Worm (Caenorhabditis elegans) whole organism, early embryonic: ENCODE measurements around the gene gln-3.
A peak's percentile ranks its signal among the peaks of the same experiment; 100 is the strongest.
"Not testable (repeated sequence)": the region's sequence is repeated elsewhere in the genome, so short reads cannot be mapped to it uniquely, and the experiment has no call there.

Experiments
- B0310.2 ChIP-seq: sonication (generic microtip); optimal IDR thresholded peaks from 2 replicates; lab custom pipeline; 2016; ENCODE audit warnings: mild to moderate bottlenecking, missing genetic modification characterization, missing compliant biosample characterization
- aly-1 ChIP-seq: sonication (generic microtip); optimal IDR thresholded peaks from 2 replicates; lab custom pipeline; 2016; ENCODE audit warnings: missing genetic modification characterization, missing compliant biosample characterization
- ama-1 ChIP-seq: fragments of 150-350 bp; optimal IDR thresholded peaks from 2 replicates; lab custom pipeline; 2014
- ets-7 ChIP-seq: sonication (generic microtip); optimal IDR thresholded peaks from 2 replicates; lab custom pipeline; 2016; ENCODE audit warnings: missing genotype, missing genetic modification characterization, missing compliant biosample characterization
- flt-1 ChIP-seq: fragments of 200-800 bp; sonication (Bioruptor generic); IDR thresholded peaks from 2 replicates; pipeline ENCODE4 v1.3.6; 2022; ENCODE audit warnings: missing genetic modification characterization, missing compliant biosample characterization
- hmbx-1 ChIP-seq: sonication (generic microtip); optimal IDR thresholded peaks from 2 replicates; lab custom pipeline; 2016; ENCODE audit warnings: mild to moderate bottlenecking, missing genetic modification characterization, missing compliant biosample characterization
- sea-1 ChIP-seq: fragments of 200-800 bp; sonication (Bioruptor generic); conservative IDR thresholded peaks from 2 replicates; pipeline ENCODE4 v1.3.6; 2022; ENCODE audit warnings: missing genetic modification characterization, missing compliant biosample characterization
- tra-4 ChIP-seq: sonication (generic microtip); optimal IDR thresholded peaks from 2 replicates; lab custom pipeline; 2017; ENCODE audit warnings: missing genetic modification characterization, missing compliant biosample characterization

- not testable (repeated sequence) for TF ChIP-seq tra-4 (tag; lab: Kevin White, UChicago); ets-7 (tag; lab: Kevin White, UChicago); ama-1 (lab: Kevin White, UChicago); flt-1 (GFP tag; lab: Robert Waterston, UW); hmbx-1 (tag; lab: Kevin White, UChicago); B0310.2 (tag; lab: Kevin White, UChicago); aly-1 (tag; lab: Kevin White, UChicago)
- TF ChIP-seq sea-1, result 0 out of 2 replicates have a peak, but pooled peaks have one; percentile 27
Measured at ce11 chrIV:16167331-16167730, 3.1 kb downstream of the gln-3 start.
